Worm (Caenorhabditis elegans) whole organism, L1 larva: ENCODE results near the gene pqn-16.

Experiments used
- C34B4.2 ChIP-seq: sonication (generic microtip); optimal IDR thresholded peaks from 2 replicates; lab custom pipeline; 2017; ENCODE audit warnings: mild to moderate bottlenecking, missing genetic modification characterization, missing compliant biosample characterization
- ceh-88 ChIP-seq: fragments of 200-800 bp; sonication (Bioruptor generic); IDR thresholded peaks from 2 replicates; pipeline ENCODE4 v1.3.6; 2022; ENCODE audit warnings: missing genetic modification characterization, missing compliant biosample characterization
- ceh-90 ChIP-seq: sonication (generic microtip); optimal IDR thresholded peaks from 2 replicates; lab custom pipeline; 2016; ENCODE audit warnings: missing genetic modification characterization, missing compliant biosample characterization
- dpl-1 ChIP-seq, 3 experiments: fragments of 150-350 bp in 2 of 3; sonication (generic microtip) in 1 of 3; optimal IDR thresholded peaks; 2 replicates each; lab custom pipeline; 2014 to 2017; ENCODE audit warnings: missing biosample characterization in 3 of 3, missing genetic modification characterization in 3 of 3, missing genetic modification reagents in 3 of 3
- dsc-1 ChIP-seq: sonication (generic microtip); optimal IDR thresholded peaks from 2 replicates; lab custom pipeline; 2016; ENCODE audit warnings: mild to moderate bottlenecking, missing genetic modification characterization, missing compliant biosample characterization
- efl-1 ChIP-seq, 4 experiments: fragments of 150-350 bp; optimal IDR thresholded peaks in 3 of 4; peaks in 1 of 4; 1 replicate in 1 of 4; 2 replicates in 3 of 4; lab custom pipeline; 2014; ENCODE audit warnings: missing biosample characterization in 2 of 4, missing genetic modification characterization in 2 of 4, missing genetic modification reagents in 2 of 4
- egl-27 ChIP-seq, 2 experiments: fragments of 150-350 bp in 1 of 2; sonication (generic microtip); optimal IDR thresholded peaks; 3 replicates each; lab custom pipeline; 2017 to 2018; ENCODE audit warnings: missing biosample characterization in 2 of 2, missing genetic modification characterization in 2 of 2, missing genetic modification reagents in 2 of 2
- elt-3 ChIP-seq, 6 experiments: fragments of 150-350 bp in 1 of 6; sonication (generic microtip); optimal IDR thresholded peaks; 2 replicates each; lab custom pipeline; 2017 to 2018; ENCODE audit warnings: missing biosample characterization in 6 of 6, missing genetic modification characterization in 6 of 6, inconsistent platforms in 1 of 6
- ets-5 ChIP-seq: fragments of 200-800 bp; sonication (Bioruptor generic); IDR thresholded peaks from 2 replicates; pipeline ENCODE4 v1.3.6; 2022; ENCODE audit warnings: missing genetic modification characterization, missing compliant biosample characterization
- hlh-4 ChIP-seq: sonication (generic microtip); optimal IDR thresholded peaks from 2 replicates; lab custom pipeline; 2016; ENCODE audit warnings: mild to moderate bottlenecking, missing genetic modification characterization, missing compliant biosample characterization
- lin-15B ChIP-seq: fragments of 150-350 bp; sonication (generic microtip); optimal IDR thresholded peaks from 3 replicates; lab custom pipeline; 2014; ENCODE audit warnings: missing biosample characterization, missing genetic modification characterization
- lin-39 ChIP-seq: fragments of 150-350 bp; optimal IDR thresholded peaks from 2 replicates; lab custom pipeline; 2014; ENCODE audit warnings: missing biosample characterization, missing genetic modification reagents, missing genetic modification characterization
- mef-2 ChIP-seq: fragments of 150-350 bp; optimal IDR thresholded peaks from 2 replicates; lab custom pipeline; 2014; ENCODE audit warnings: missing biosample characterization, missing genetic modification characterization
- nhr-11 ChIP-seq: fragments of 150-350 bp; optimal IDR thresholded peaks from 2 replicates; lab custom pipeline; 2014; ENCODE audit warnings: missing biosample characterization, missing genetic modification characterization
- nhr-12 ChIP-seq: sonication (generic microtip); optimal IDR thresholded peaks from 2 replicates; lab custom pipeline; 2017; ENCODE audit warnings: missing biosample characterization, missing genetic modification characterization
- nhr-19 ChIP-seq: fragments of 200-800 bp; sonication (Bioruptor generic); conservative IDR thresholded peaks from 2 replicates; pipeline ENCODE4 v1.3.6; 2022; ENCODE audit warnings: missing genetic modification characterization, missing compliant biosample characterization
- nhr-20 ChIP-seq: sonication (generic microtip); optimal IDR thresholded peaks from 2 replicates; lab custom pipeline; 2016; ENCODE audit warnings: mild to moderate bottlenecking, missing genetic modification characterization, missing compliant biosample characterization
- nhr-28 ChIP-seq: fragments of 150-350 bp; optimal IDR thresholded peaks from 2 replicates; lab custom pipeline; 2014; ENCODE audit warnings: missing biosample characterization, missing genetic modification characterization
- nhr-90 ChIP-seq: sonication (generic microtip); optimal IDR thresholded peaks from 2 replicates; lab custom pipeline; 2016; ENCODE audit warnings: mild to moderate bottlenecking, missing genetic modification characterization, missing compliant biosample characterization; ENCODE audit not compliant: poor library complexity
- pax-3 ChIP-seq: fragments of 200-800 bp; sonication (Bioruptor generic); optimal IDR thresholded peaks from 2 replicates; lab custom pipeline; 2018; ENCODE audit warnings: mild to moderate bottlenecking, missing genetic modification characterization, moderate library complexity, missing compliant biosample characterization
- pqm-1 ChIP-seq: sonication (generic microtip); optimal IDR thresholded peaks from 3 replicates; lab custom pipeline; 2017; ENCODE audit warnings: missing biosample characterization, missing genetic modification characterization
- rnt-1 ChIP-seq: sonication (generic microtip); optimal IDR thresholded peaks from 2 replicates; lab custom pipeline; 2016; ENCODE audit warnings: mild to moderate bottlenecking, missing genetic modification characterization, moderate library complexity, missing compliant biosample characterization
- skn-1 ChIP-seq: fragments of 150-350 bp; optimal IDR thresholded peaks from 2 replicates; lab custom pipeline; 2014; ENCODE audit warnings: missing biosample characterization, missing genetic modification characterization
- snpc-4 ChIP-seq: fragments of 150-350 bp; optimal IDR thresholded peaks from 2 replicates; lab custom pipeline; 2014; ENCODE audit warnings: missing biosample characterization, missing genetic modification characterization
- snu-23 ChIP-seq: sonication (generic microtip); optimal IDR thresholded peaks from 2 replicates; lab custom pipeline; 2016; ENCODE audit warnings: missing genetic modification characterization, missing compliant biosample characterization
- sptf-1 ChIP-seq: fragments of 150-350 bp; optimal IDR thresholded peaks from 2 replicates; lab custom pipeline; 2014; ENCODE audit warnings: missing biosample characterization, missing genetic modification characterization
- tbx-2 ChIP-seq: sonication (generic microtip); optimal IDR thresholded peaks from 2 replicates; lab custom pipeline; 2016; ENCODE audit warnings: missing genetic modification characterization, missing compliant biosample characterization
- unc-130 ChIP-seq: fragments of 150-350 bp; optimal IDR thresholded peaks from 2 replicates; lab custom pipeline; 2017; ENCODE audit warnings: missing biosample characterization, missing genetic modification characterization, inconsistent platforms
- unc-62 ChIP-seq: fragments of 150-350 bp; optimal IDR thresholded peaks from 2 replicates; lab custom pipeline; 2014; ENCODE audit warnings: missing biosample characterization, missing genetic modification reagents, missing genetic modification characterization
- unc-86 ChIP-seq: sonication (generic microtip); optimal IDR thresholded peaks from 2 replicates; lab custom pipeline; 2016; ENCODE audit warnings: missing genetic modification characterization, missing compliant biosample characterization
- vab-15 ChIP-seq: sonication (generic microtip); optimal IDR thresholded peaks from 2 replicates; lab custom pipeline; 2017; ENCODE audit warnings: missing genotype, mild to moderate bottlenecking, missing genetic modification characterization, missing compliant biosample characterization
- xbp-1 ChIP-seq: sonication (generic microtip); optimal IDR thresholded peaks from 2 replicates; lab custom pipeline; 2016; ENCODE audit warnings: missing genetic modification characterization, missing compliant biosample characterization
- ztf-11 ChIP-seq, 2 experiments: sonication (generic microtip); optimal IDR thresholded peaks; 2 replicates each; lab custom pipeline; 2016 to 2017; ENCODE audit warnings: missing genetic modification characterization in 2 of 2, missing biosample characterization in 1 of 2, missing compliant biosample characterization in 1 of 2
- ztf-4 ChIP-seq: fragments of 150-350 bp; optimal IDR thresholded peaks from 2 replicates; lab custom pipeline; 2014; ENCODE audit warnings: missing biosample characterization, missing genetic modification characterization

The pqn-16 gene

DNA sequence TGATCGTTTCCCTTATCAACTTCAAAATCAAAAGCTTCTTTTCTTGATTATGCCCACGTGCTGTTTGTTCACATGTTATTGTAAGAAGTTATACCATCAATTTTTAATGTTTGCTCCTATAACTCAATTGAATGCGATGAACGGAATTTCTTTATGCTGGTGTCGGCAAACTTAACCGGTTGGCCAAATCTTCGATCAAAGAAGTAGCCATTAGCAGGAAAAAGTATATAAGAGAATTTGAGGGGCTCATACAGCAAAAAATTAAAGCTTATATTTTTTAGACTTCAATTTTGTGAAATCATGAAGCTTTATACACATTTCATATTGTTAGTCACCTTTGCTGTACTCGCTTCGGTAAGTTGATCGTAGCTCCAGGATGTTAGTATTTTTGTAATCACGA is at the start of gene pqn-16:
Gene pqn-16 (plus strand): TSS at position 301 of the 400 bp plus-strand sequence.
- no peak for TF ChIP-seq snpc-4 (tag; lab: Kevin White, UChicago)
- TF ChIP-seq vab-15, result no peak
- TF ChIP-seq ceh-90 (tag; lab: Kevin White, UChicago), result no peak
- no peak for TF ChIP-seq nhr-11 (tag; lab: Kevin White, UChicago)
- TF ChIP-seq egl-27 (tag; optimal IDR thresholded peaks at IDR 0.05; lab: Kevin White, UChicago), result no peak
- no peak for TF ChIP-seq mef-2

DNA sequence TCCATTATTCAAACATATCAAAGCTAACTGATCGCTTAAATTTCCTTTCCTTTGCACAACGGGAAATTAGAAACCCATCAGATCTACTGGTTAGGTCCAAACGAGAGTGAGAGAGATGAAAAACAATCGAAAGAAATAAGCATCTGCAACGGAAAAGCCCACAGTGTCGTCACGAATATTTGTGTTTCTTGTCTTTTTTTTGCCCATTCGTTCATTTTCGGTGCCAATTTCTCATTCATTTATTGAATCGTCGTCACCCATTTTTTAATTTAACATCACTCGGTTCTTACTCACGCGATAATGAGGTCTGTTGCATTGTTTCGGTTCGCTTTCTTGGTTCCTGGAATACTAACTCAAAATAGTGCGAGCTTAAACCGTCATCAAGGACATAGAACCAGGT is 49.7 kb upstream of the pqn-16 start, which contains the start of gene F21C10.6:
Gene F21C10.6 (plus strand): TSS at position 301 of the 400 bp plus-strand sequence.
- no peak for TF ChIP-seq hlh-4
- TF ChIP-seq ztf-4 (tag; lab: Kevin White, UChicago), result no peak
- no peak for TF ChIP-seq tbx-2
- no peak for TF ChIP-seq snu-23 (GFP tag; lab: Kevin White, UChicago)
- no peak for TF ChIP-seq unc-130
- TF ChIP-seq elt-3 (tag; optimal IDR thresholded peaks at IDR 0.05; lab: Kevin White, UChicago), result no peak
- no peak for TF ChIP-seq nhr-20
- no peak for TF ChIP-seq nhr-12
- no peak for TF ChIP-seq ztf-11 (tag; optimal IDR thresholded peaks at IDR 0.05; lab: Kevin White, UChicago)
- no peak for TF ChIP-seq rnt-1 (tag; lab: Kevin White, UChicago)
- TF ChIP-seq unc-62, result no peak
- no peak for TF ChIP-seq nhr-28 (tag; lab: Kevin White, UChicago)
- no peak for TF ChIP-seq lin-15B
- TF ChIP-seq dsc-1 (tag; lab: Kevin White, UChicago), result no peak
- no peak for TF ChIP-seq ceh-90 (tag; lab: Kevin White, UChicago)
- no peak for TF ChIP-seq nhr-90
- TF ChIP-seq ets-5 (GFP tag; lab: Robert Waterston, UW), result no peak

DNA sequence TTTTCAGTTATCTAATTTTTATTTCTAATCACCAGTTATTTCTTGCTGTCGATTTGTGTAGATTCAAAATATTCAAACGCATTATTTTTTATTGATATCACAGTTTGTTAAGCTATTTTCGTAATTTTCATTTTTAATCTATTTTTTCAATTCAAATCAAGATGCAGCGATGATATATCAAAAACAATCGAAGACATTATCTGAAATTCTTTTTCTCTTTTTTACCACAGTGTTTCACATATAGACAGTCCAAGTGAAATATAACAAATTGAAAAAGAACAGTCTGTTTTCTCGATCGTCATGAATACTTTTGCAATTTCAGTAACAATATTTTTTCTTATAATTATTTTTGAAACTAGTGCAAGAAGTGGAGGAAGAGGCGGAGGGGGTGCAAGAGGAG is 48.5 kb upstream of the pqn-16 start, which contains the start of gene F21C10.5:
Gene F21C10.5 (plus strand): TSS at position 301 of the 400 bp plus-strand sequence.
- TF ChIP-seq C34B4.2 (tag; lab: Kevin White, UChicago) (no peak), pax-3 (tag; lab: Kevin White, UChicago) (no peak), dpl-1 (GFP tag; optimal IDR thresholded peaks at IDR 0.05; lab: Kevin White, UChicago) (no peak), skn-1 (no peak), hlh-4 (no peak), nhr-19 (GFP tag; lab: Robert Waterston, UW) (no peak), pqm-1 (no peak), unc-130 (no peak)

DNA sequence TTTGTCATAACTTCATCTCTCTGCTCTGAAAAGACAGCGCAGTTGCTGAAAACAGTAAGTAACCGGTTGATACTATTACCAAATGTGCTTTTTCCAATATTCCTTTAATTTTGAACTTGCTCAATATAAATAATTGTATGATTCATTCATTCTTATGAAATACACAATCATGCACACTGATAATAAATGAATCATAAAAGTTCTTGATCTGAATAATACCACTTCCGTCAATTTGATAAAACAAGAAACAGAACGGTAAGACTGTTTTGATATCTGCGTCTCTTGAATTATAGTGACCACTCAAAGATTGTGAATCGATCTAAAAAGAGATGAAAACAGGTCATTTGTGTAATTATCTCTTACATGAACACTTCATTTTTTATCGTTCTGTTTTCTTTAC is 47.6 kb upstream of the pqn-16 start, which contains the start of gene F21C10.4:
Gene F21C10.4 (plus strand): TSS at position 301 of the 400 bp plus-strand sequence.
- no peak for TF ChIP-seq xbp-1
- no peak for TF ChIP-seq efl-1 (optimal IDR thresholded peaks at IDR 0.05; lab: Kevin White, UChicago)
- peak in 1 of 2 experiments; percentile 35 for TF ChIP-seq efl-1 (GFP tag; optimal IDR thresholded peaks at IDR 0.05 in 1 of 2; lab: Kevin White, UChicago)
- TF ChIP-seq lin-39 (tag; lab: Kevin White, UChicago), result no peak
- no peak for TF ChIP-seq unc-86 (tag; lab: Kevin White, UChicago)

DNA sequence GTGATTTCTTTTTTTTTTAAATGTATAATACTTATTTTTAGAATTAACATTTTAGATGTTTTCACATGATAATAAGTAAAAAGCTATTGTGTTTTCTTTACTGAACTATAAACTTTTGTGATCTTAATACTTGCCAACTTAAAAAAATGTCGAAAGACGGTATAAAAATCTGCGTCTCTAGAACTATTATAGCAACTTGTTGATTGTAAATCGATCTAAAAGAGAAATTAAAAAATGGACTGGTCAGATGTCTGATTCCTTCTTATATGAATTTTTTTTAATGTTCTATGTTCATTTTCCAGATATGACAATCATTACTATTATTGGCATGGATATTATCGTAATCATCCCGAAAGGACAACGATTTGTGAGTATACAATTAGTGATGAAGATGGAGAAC is 46.1 kb upstream of the pqn-16 start, which contains the start of gene F21C10.3:
Gene F21C10.3 (plus strand): TSS at position 301 of the 400 bp plus-strand sequence.
- TF ChIP-seq unc-62 (no peak), sptf-1 (tag; lab: Kevin White, UChicago) (no peak), egl-27 (tag; optimal IDR thresholded peaks at IDR 0.05; lab: Kevin White, UChicago) (no peak), pqm-1 (no peak), ceh-88 (GFP tag; lab: Robert Waterston, UW) (no peak), hlh-4 (no peak), lin-15B (no peak)
